Worm (Caenorhabditis elegans) whole organism, early embryonic: ENCODE results near the gene sri-73.

Experiments
- B0310.2 ChIP-seq: sonication (generic microtip); optimal IDR thresholded peaks from 2 replicates; lab custom pipeline; 2016; ENCODE audit warnings: mild to moderate bottlenecking, missing genetic modification characterization, missing compliant biosample characterization
- F13C5.2 ChIP-seq: sonication (generic microtip); optimal IDR thresholded peaks from 2 replicates; lab custom pipeline; 2017; ENCODE audit warnings: mild to moderate bottlenecking, missing genetic modification characterization, inconsistent platforms, missing compliant biosample characterization
- aly-1 ChIP-seq: sonication (generic microtip); optimal IDR thresholded peaks from 2 replicates; lab custom pipeline; 2016; ENCODE audit warnings: missing genetic modification characterization, missing compliant biosample characterization
- ama-1 ChIP-seq: fragments of 150-350 bp; optimal IDR thresholded peaks from 2 replicates; lab custom pipeline; 2014
- ceh-13 ChIP-seq: fragments of 200-800 bp; sonication (Bioruptor generic); optimal IDR thresholded peaks from 2 replicates; lab custom pipeline; 2018; ENCODE audit warnings: mild to moderate bottlenecking, missing genetic modification characterization, missing compliant biosample characterization
- ceh-36 ChIP-seq: sonication (generic microtip); optimal IDR thresholded peaks from 2 replicates; lab custom pipeline; 2016; ENCODE audit warnings: missing genetic modification characterization, inconsistent platforms, missing compliant biosample characterization
- ets-7 ChIP-seq: sonication (generic microtip); optimal IDR thresholded peaks from 2 replicates; lab custom pipeline; 2016; ENCODE audit warnings: missing genotype, missing genetic modification characterization, missing compliant biosample characterization
- flt-1 ChIP-seq: fragments of 200-800 bp; sonication (Bioruptor generic); IDR thresholded peaks from 2 replicates; pipeline ENCODE4 v1.3.6; 2022; ENCODE audit warnings: missing genetic modification characterization, missing compliant biosample characterization
- hmbx-1 ChIP-seq: sonication (generic microtip); optimal IDR thresholded peaks from 2 replicates; lab custom pipeline; 2016; ENCODE audit warnings: mild to moderate bottlenecking, missing genetic modification characterization, missing compliant biosample characterization
- hmg-4 ChIP-seq: fragments of 200-800 bp; sonication (Bioruptor generic); optimal IDR thresholded peaks from 2 replicates; lab custom pipeline; 2018; ENCODE audit warnings: mild to moderate bottlenecking, missing genetic modification characterization, missing compliant biosample characterization
- hnd-1 ChIP-seq: sonication (generic microtip); optimal IDR thresholded peaks from 2 replicates; lab custom pipeline; 2016; ENCODE audit warnings: missing genetic modification characterization, missing compliant biosample characterization
- pes-1 ChIP-seq: fragments of 200-800 bp; sonication (Bioruptor generic); IDR thresholded peaks from 2 replicates; pipeline ENCODE4 v1.3.6; 2022; ENCODE audit warnings: missing genetic modification reagents, missing genetic modification characterization, missing compliant biosample characterization
- scrt-1 ChIP-seq: fragments of 200-800 bp; sonication (Bioruptor generic); IDR thresholded peaks from 2 replicates; pipeline ENCODE4 v1.3.6; 2022; ENCODE audit warnings: missing genetic modification characterization, missing compliant biosample characterization
- sea-1 ChIP-seq: fragments of 200-800 bp; sonication (Bioruptor generic); conservative IDR thresholded peaks from 2 replicates; pipeline ENCODE4 v1.3.6; 2022; ENCODE audit warnings: missing genetic modification characterization, missing compliant biosample characterization
- tbx-11 ChIP-seq: fragments of 200-800 bp; sonication (Bioruptor generic); IDR thresholded peaks from 2 replicates; pipeline ENCODE4 v1.3.6; 2022; ENCODE audit warnings: missing genetic modification characterization, missing compliant biosample characterization
- tbx-37 ChIP-seq: fragments of 200-800 bp; sonication (Bioruptor generic); conservative IDR thresholded peaks from 2 replicates; pipeline ENCODE4 v1.3.6; 2022; ENCODE audit warnings: missing genetic modification reagents, missing genetic modification characterization, missing compliant biosample characterization
- tra-4 ChIP-seq: sonication (generic microtip); optimal IDR thresholded peaks from 2 replicates; lab custom pipeline; 2017; ENCODE audit warnings: missing genetic modification characterization, missing compliant biosample characterization

The sri-73 gene

ce11 chrV:536571-536970, 29.3 kb downstream of the sri-73 start, which contains the start of gene C14C6.5:
C14C6.5 (plus strand) TSS chrV:536628.
- no peak for TF ChIP-seq tra-4
- no peak for TF ChIP-seq ama-1 (lab: Kevin White, UChicago)
- no peak for TF ChIP-seq hmbx-1

ce11 chrV:534176-534575, 31.7 kb downstream of the sri-73 start, which contains the start of gene nhr-132:
nhr-132 (plus strand) TSS chrV:534446.
- TF ChIP-seq ceh-13 (GFP tag; lab: Kevin White, UChicago), result no peak
- TF ChIP-seq flt-1 (GFP tag; lab: Robert Waterston, UW), result no peak
- TF ChIP-seq hmbx-1, result no peak
- no peak for TF ChIP-seq ets-7 (tag; lab: Kevin White, UChicago)
- TF ChIP-seq hmg-4 (GFP tag; lab: Kevin White, UChicago), result no peak
- no peak for TF ChIP-seq ceh-36 (tag; lab: Kevin White, UChicago)
- TF ChIP-seq B0310.2 (tag; lab: Kevin White, UChicago), result no peak
- TF ChIP-seq sea-1 (GFP tag; lab: Robert Waterston, UW), result no peak

- TF ChIP-seq scrt-1 (GFP tag; lab: Robert Waterston, UW), result no peak
- no peak for TF ChIP-seq hmg-4 (GFP tag; lab: Kevin White, UChicago)
- TF ChIP-seq sea-1 (GFP tag; lab: Robert Waterston, UW), result no peak
- TF ChIP-seq ets-7 (tag; lab: Kevin White, UChicago), result no peak
- TF ChIP-seq flt-1 (GFP tag; lab: Robert Waterston, UW), result no peak
- TF ChIP-seq B0310.2 (tag; lab: Kevin White, UChicago), result no peak
- no peak for TF ChIP-seq ama-1 (lab: Kevin White, UChicago)
- no peak for TF ChIP-seq tra-4
- TF ChIP-seq ceh-13 (GFP tag; lab: Kevin White, UChicago), result no peak
- TF ChIP-seq hmbx-1, result no peak
- no peak for TF ChIP-seq tbx-37 (GFP tag; lab: Robert Waterston, UW)
- TF ChIP-seq aly-1, result no peak
- TF ChIP-seq ceh-36 (tag; lab: Kevin White, UChicago), result no peak
- TF ChIP-seq hnd-1 (tag; lab: Kevin White, UChicago), result no peak
- no peak for TF ChIP-seq tbx-11 (GFP tag; lab: Robert Waterston, UW)
- TF ChIP-seq F13C5.2 (tag; lab: Kevin White, UChicago), result no peak
- TF ChIP-seq pes-1, result no peak
These were observed 33.8 kb downstream of the sri-73 start, which contains the start of gene nhr-58 for ce11 chrV:532046-532445. nhr-58 (plus strand) TSS chrV:532259.

- TF ChIP-seq tbx-11 (GFP tag; lab: Robert Waterston, UW), result no peak
- no peak for TF ChIP-seq F13C5.2 (tag; lab: Kevin White, UChicago)
- no peak for TF ChIP-seq tra-4
- no peak for TF ChIP-seq scrt-1 (GFP tag; lab: Robert Waterston, UW)
- no peak for TF ChIP-seq ama-1 (lab: Kevin White, UChicago)
These were observed 38.3 kb downstream of the sri-73 start, which contains the start of gene srw-108 for ce11 chrV:527602-528001. srw-108 (plus strand) TSS chrV:527902.

ce11 chrV:525040-525439, 40.8 kb downstream of the sri-73 start, which contains the start of gene R11G11.16:
R11G11.16 (minus strand) TSS chrV:525140.
- TF ChIP-seq hmbx-1, result no peak
- TF ChIP-seq ets-7 (tag; lab: Kevin White, UChicago), result no peak
- TF ChIP-seq flt-1 (GFP tag; lab: Robert Waterston, UW), result no peak
- TF ChIP-seq B0310.2 (tag; lab: Kevin White, UChicago), result no peak
- no peak for TF ChIP-seq ceh-36 (tag; lab: Kevin White, UChicago)
- TF ChIP-seq pes-1, result no peak
- no peak for TF ChIP-seq tra-4
- no peak for TF ChIP-seq hnd-1 (tag; lab: Kevin White, UChicago)
- no peak for TF ChIP-seq aly-1
- TF ChIP-seq tbx-11 (GFP tag; lab: Robert Waterston, UW), result no peak
- TF ChIP-seq sea-1 (GFP tag; lab: Robert Waterston, UW), result no peak
- no peak for TF ChIP-seq F13C5.2 (tag; lab: Kevin White, UChicago)
- no peak for TF ChIP-seq ceh-13 (GFP tag; lab: Kevin White, UChicago)
- no peak for TF ChIP-seq hmg-4 (GFP tag; lab: Kevin White, UChicago)
- no peak for TF ChIP-seq ama-1 (lab: Kevin White, UChicago)
- no peak for TF ChIP-seq tbx-37 (GFP tag; lab: Robert Waterston, UW)
- no peak for TF ChIP-seq scrt-1 (GFP tag; lab: Robert Waterston, UW)

ce11 chrV:524058-524457, 41.8 kb downstream of the sri-73 start, which contains the start of gene lipl-3:
lipl-3 (minus strand) TSS chrV:524218.
- TF ChIP-seq ceh-13 (GFP tag; lab: Kevin White, UChicago) (no peak), scrt-1 (GFP tag; lab: Robert Waterston, UW) (no peak), pes-1 (no peak), hnd-1 (tag; lab: Kevin White, UChicago) (no peak), tra-4 (no peak), hmg-4 (GFP tag; lab: Kevin White, UChicago) (no peak), flt-1 (GFP tag; lab: Robert Waterston, UW) (no peak), ets-7 (tag; lab: Kevin White, UChicago) (no peak), B0310.2 (tag; lab: Kevin White, UChicago) (no peak), sea-1 (GFP tag; lab: Robert Waterston, UW) (no peak)

- no peak for TF ChIP-seq aly-1
- TF ChIP-seq ama-1 (lab: Kevin White, UChicago), result no peak
- no peak for TF ChIP-seq flt-1 (GFP tag; lab: Robert Waterston, UW)
- TF ChIP-seq tbx-11 (GFP tag; lab: Robert Waterston, UW), result no peak
- TF ChIP-seq ets-7 (tag; lab: Kevin White, UChicago), result no peak
- TF ChIP-seq B0310.2 (tag; lab: Kevin White, UChicago), result no peak
- no peak for TF ChIP-seq ceh-13 (GFP tag; lab: Kevin White, UChicago)
These were observed 44.4 kb downstream of the sri-73 start, which contains the start of gene srw-107 for ce11 chrV:521517-521916. srw-107 (minus strand) TSS chrV:521617.

- TF ChIP-seq F13C5.2 (tag; lab: Kevin White, UChicago) (no peak), tbx-37 (GFP tag; lab: Robert Waterston, UW) (no peak), B0310.2 (tag; lab: Kevin White, UChicago) (no peak), flt-1 (GFP tag; lab: Robert Waterston, UW) (no peak), ets-7 (tag; lab: Kevin White, UChicago) (no peak), tbx-11 (GFP tag; lab: Robert Waterston, UW) (no peak), pes-1 (no peak), sea-1 (GFP tag; lab: Robert Waterston, UW) (no peak), hmbx-1 (no peak)
These were observed 46.4 kb downstream of the sri-73 start, which contains the start of gene nhr-210 for ce11 chrV:519445-519844. nhr-210 (minus strand) TSS chrV:519545.
